Fruit fly (Drosophila melanogaster) whole organism, embryonic: Measurements from ENCODE around the gene CG14339.

Experiments
- Atf6 ChIP-seq: fragments of 200-800 bp; sonication (Bioruptor generic); IDR thresholded peaks from 2 replicates; pipeline ENCODE4 v1.3.6; 2022; ENCODE audit warnings: missing biosample characterization, missing genetic modification characterization
- CG10209 ChIP-seq: fragments of 200-800 bp; sonication (Bioruptor generic); optimal IDR thresholded peaks from 3 replicates; lab custom pipeline; 2017; ENCODE audit warnings: missing biosample characterization, mild to moderate bottlenecking, missing genetic modification characterization, missing genetic modification reagents
- CG10274 ChIP-seq: fragments of 200-800 bp; sonication (Bioruptor generic); optimal IDR thresholded peaks from 3 replicates; lab custom pipeline; 2017; ENCODE audit warnings: missing biosample characterization, mild to moderate bottlenecking, missing genetic modification characterization
- CG10543 ChIP-seq: fragments of 200-800 bp; sonication (Bioruptor generic); optimal IDR thresholded peaks from 3 replicates; lab custom pipeline; 2017; ENCODE audit warnings: missing biosample characterization, mild to moderate bottlenecking, missing genetic modification characterization, moderate library complexity
- CG13894 ChIP-seq: fragments of 200-800 bp; sonication (Bioruptor generic); optimal IDR thresholded peaks from 3 replicates; lab custom pipeline; 2018; ENCODE audit warnings: missing biosample characterization, mild to moderate bottlenecking, missing genetic modification characterization, moderate library complexity
- CG14965 ChIP-seq: fragments of 200-800 bp; sonication (Bioruptor generic); optimal IDR thresholded peaks from 2 replicates; lab custom pipeline; 2016; ENCODE audit warnings: missing biosample characterization, missing genetic modification characterization, borderline replicate concordance
- CG16863 ChIP-seq: fragments of 200-800 bp; sonication (Bioruptor generic); optimal IDR thresholded peaks from 3 replicates; lab custom pipeline; 2016; ENCODE audit warnings: missing biosample characterization, missing genetic modification characterization
- CG17361 ChIP-seq: fragments of 200-800 bp; sonication (Bioruptor generic); IDR thresholded peaks from 3 replicates; pipeline ENCODE4 v1.3.6; 2022; ENCODE audit warnings: missing biosample characterization, missing genetic modification characterization
- CG18599 ChIP-seq: fragments of 200-800 bp; sonication (Bioruptor generic); optimal IDR thresholded peaks from 3 replicates; lab custom pipeline; 2017; ENCODE audit warnings: missing biosample characterization, missing genetic modification characterization, mild to moderate bottlenecking, moderate library complexity, missing genetic modification reagents
- CG3163 ChIP-seq: fragments of 200-800 bp; sonication (Bioruptor generic); optimal IDR thresholded peaks from 3 replicates; lab custom pipeline; 2016; ENCODE audit warnings: missing biosample characterization, missing genetic modification characterization
- CG3281 ChIP-seq: fragments of 200-800 bp; sonication (Bioruptor generic); optimal IDR thresholded peaks from 3 replicates; lab custom pipeline; 2017; ENCODE audit warnings: missing biosample characterization, mild to moderate bottlenecking, missing genetic modification characterization
- CG43689 ChIP-seq: fragments of 200-800 bp; sonication (Bioruptor generic); IDR thresholded peaks from 2 replicates; pipeline ENCODE4 v1.3.6; 2022; ENCODE audit warnings: missing biosample characterization, missing genetic modification characterization
- CG4617 ChIP-seq: fragments of 200-800 bp; sonication (Bioruptor generic); optimal IDR thresholded peaks from 3 replicates; lab custom pipeline; 2016; ENCODE audit warnings: missing biosample characterization, missing genetic modification characterization, borderline replicate concordance
- CG4707 ChIP-seq: fragments of 200-800 bp; sonication (Bioruptor generic); optimal IDR thresholded peaks from 2 replicates; lab custom pipeline; 2018; ENCODE audit warnings: missing biosample characterization, mild to moderate bottlenecking, missing genetic modification characterization, moderate library complexity
- CG6654 ChIP-seq: fragments of 200-800 bp; sonication (Bioruptor generic); optimal IDR thresholded peaks from 2 replicates; lab custom pipeline; 2017; ENCODE audit warnings: missing biosample characterization, mild to moderate bottlenecking, missing genetic modification characterization
- CG7786 ChIP-seq: fragments of 200-800 bp; sonication (Bioruptor generic); optimal IDR thresholded peaks from 2 replicates; lab custom pipeline; 2016; ENCODE audit warnings: missing biosample characterization, missing genetic modification characterization
- CG8290 ChIP-seq, 3 experiments: fragments of 200-800 bp; sonication (Bioruptor generic); optimal IDR thresholded peaks; 2 replicates each; lab custom pipeline; 2016 to 2019; ENCODE audit warnings: missing biosample characterization in 3 of 3, missing genetic modification characterization in 3 of 3, mild to moderate bottlenecking in 2 of 3, moderate library complexity in 1 of 3
- CG8388 ChIP-seq: fragments of 200-800 bp; sonication (Bioruptor generic); optimal IDR thresholded peaks from 2 replicates; lab custom pipeline; 2019; ENCODE audit warnings: missing biosample characterization, mild to moderate bottlenecking, missing genetic modification characterization, moderate library complexity
- Dek ChIP-seq: fragments of 200-800 bp; sonication (Bioruptor generic); optimal IDR thresholded peaks from 3 replicates; lab custom pipeline; 2019; ENCODE audit warnings: missing biosample characterization, mild to moderate bottlenecking, missing genetic modification characterization, moderate library complexity
- Dfd ChIP-seq, 2 experiments: fragments of >200 bp; optimal IDR thresholded peaks; 2 replicates each; lab custom pipeline; 2017; ENCODE audit warnings: missing biosample characterization in 2 of 2, missing genetic modification characterization in 2 of 2
- Doc2 ChIP-seq: fragments of 200-800 bp; sonication (Bioruptor generic); IDR thresholded peaks from 2 replicates; pipeline ENCODE4 v1.3.6; 2022; ENCODE audit warnings: missing biosample characterization, missing genetic modification characterization
- ERR ChIP-seq: fragments of 200-800 bp; sonication (Bioruptor generic); optimal IDR thresholded peaks from 2 replicates; lab custom pipeline; 2016; ENCODE audit warnings: missing biosample characterization, missing genetic modification characterization
- Gug ChIP-seq: fragments of 200-800 bp; sonication (Bioruptor generic); IDR thresholded peaks from 4 replicates; pipeline ENCODE4 v1.3.6; 2022; ENCODE audit warnings: missing biosample characterization, missing genetic modification characterization
- Hey ChIP-seq: fragments of 200-800 bp; sonication (Bioruptor generic); optimal IDR thresholded peaks from 3 replicates; lab custom pipeline; 2018; ENCODE audit warnings: missing biosample characterization, mild to moderate bottlenecking, missing genetic modification characterization
- Hmx ChIP-seq: fragments of 200-800 bp; sonication (Bioruptor generic); optimal IDR thresholded peaks from 2 replicates; lab custom pipeline; 2016; ENCODE audit warnings: missing biosample characterization, missing genetic modification characterization
- Oaz ChIP-seq: fragments of 200-800 bp; sonication (Bioruptor generic); IDR thresholded peaks from 2 replicates; pipeline ENCODE4 v1.3.6; 2022; ENCODE audit warnings: missing biosample characterization, missing genetic modification characterization
- Pdp1 ChIP-seq, 2 experiments: fragments of 200-800 bp; sonication (Bioruptor generic); optimal IDR thresholded peaks; 3 replicates each; lab custom pipeline; 2016; ENCODE audit warnings: missing biosample characterization in 2 of 2, missing genetic modification characterization in 2 of 2, mild to moderate bottlenecking in 1 of 2, moderate library complexity in 1 of 2
- Sry-β ChIP-seq: fragments of 200-800 bp; sonication (Bioruptor generic); optimal IDR thresholded peaks from 2 replicates; lab custom pipeline; 2018; ENCODE audit warnings: missing biosample characterization, mild to moderate bottlenecking, missing genetic modification characterization, moderate library complexity
- al ChIP-seq: fragments of 200-800 bp; sonication (Bioruptor generic); IDR thresholded peaks from 2 replicates; pipeline ENCODE4 v1.3.6; 2022; ENCODE audit warnings: missing biosample characterization, missing genetic modification characterization
- bigmax ChIP-seq: fragments of 200-800 bp; sonication (Bioruptor generic); optimal IDR thresholded peaks from 2 replicates; lab custom pipeline; 2018; ENCODE audit warnings: missing biosample characterization, mild to moderate bottlenecking, missing genetic modification characterization
- btn ChIP-seq: fragments of 200-800 bp; sonication (Bioruptor generic); optimal IDR thresholded peaks from 2 replicates; lab custom pipeline; 2016; ENCODE audit warnings: missing biosample characterization, missing genetic modification characterization
- cg ChIP-seq: fragments of 200-800 bp; sonication (Bioruptor generic); optimal IDR thresholded peaks from 3 replicates; lab custom pipeline; 2019; ENCODE audit warnings: missing biosample characterization, mild to moderate bottlenecking, missing genetic modification characterization, moderate library complexity
- chinmo ChIP-seq: fragments of 200-800 bp; sonication (Bioruptor generic); IDR thresholded peaks from 4 replicates; pipeline ENCODE4 v1.3.6; 2022; ENCODE audit warnings: missing biosample characterization, missing genetic modification characterization; ENCODE audit not compliant: partially characterized antibody
- crc ChIP-seq: fragments of 200-800 bp; sonication (Bioruptor generic); optimal IDR thresholded peaks from 2 replicates; lab custom pipeline; 2016; ENCODE audit warnings: missing biosample characterization, missing genetic modification characterization
- cwo ChIP-seq: fragments of 200-800 bp; sonication (Bioruptor generic); optimal IDR thresholded peaks from 3 replicates; lab custom pipeline; 2017; ENCODE audit warnings: missing biosample characterization, missing genetic modification characterization, mild to moderate bottlenecking, moderate library complexity, missing genetic modification reagents
- dysf ChIP-seq: fragments of 200-800 bp; sonication (Bioruptor generic); IDR thresholded peaks from 3 replicates; pipeline ENCODE4 v1.3.6; 2022; ENCODE audit warnings: missing biosample characterization, missing genetic modification characterization
- exex ChIP-seq: fragments of 200-800 bp; sonication (Bioruptor generic); optimal IDR thresholded peaks from 4 replicates; lab custom pipeline; 2018; ENCODE audit warnings: missing biosample characterization, mild to moderate bottlenecking, missing genetic modification characterization, moderate library complexity
- gem ChIP-seq: fragments of 200-800 bp; sonication (Bioruptor generic); optimal IDR thresholded peaks from 2 replicates; lab custom pipeline; 2019; ENCODE audit warnings: missing biosample characterization, mild to moderate bottlenecking, missing genetic modification characterization, moderate library complexity
- grn ChIP-seq: fragments of 200-800 bp; sonication (Bioruptor generic); optimal IDR thresholded peaks from 3 replicates; lab custom pipeline; 2017; ENCODE audit warnings: missing biosample characterization, missing genetic modification characterization
- jing ChIP-seq: fragments of 200-800 bp; sonication (Bioruptor generic); optimal IDR thresholded peaks from 2 replicates; lab custom pipeline; 2018; ENCODE audit warnings: missing biosample characterization, mild to moderate bottlenecking, missing genetic modification characterization
- schlank ChIP-seq: fragments of 200-800 bp; sonication (Bioruptor generic); optimal IDR thresholded peaks from 2 replicates; lab custom pipeline; 2018; ENCODE audit warnings: missing biosample characterization, mild to moderate bottlenecking, missing genetic modification characterization
- sd ChIP-seq: fragments of 200-800 bp; sonication (Bioruptor generic); optimal IDR thresholded peaks from 3 replicates; lab custom pipeline; 2018; ENCODE audit warnings: missing biosample characterization, mild to moderate bottlenecking, missing genetic modification characterization, moderate library complexity
- sna ChIP-seq: fragments of 200-800 bp; sonication (Bioruptor generic); IDR thresholded peaks from 2 replicates; pipeline ENCODE4 v1.3.6; 2022; ENCODE audit warnings: missing biosample characterization, missing genetic modification characterization; ENCODE audit not compliant: partially characterized antibody
- ssp ChIP-seq: fragments of 200-800 bp; sonication (Bioruptor generic); IDR thresholded peaks from 2 replicates; pipeline ENCODE4 v1.3.6; 2022; ENCODE audit warnings: missing biosample characterization, missing genetic modification characterization
- sug ChIP-seq: fragments of 200-800 bp; optimal IDR thresholded peaks from 2 replicates; lab custom pipeline; 2019; ENCODE audit warnings: missing biosample characterization, mild to moderate bottlenecking, missing genetic modification characterization, moderate library complexity
- wdn ChIP-seq: fragments of 200-800 bp; sonication (Bioruptor generic); IDR thresholded peaks from 2 replicates; pipeline ENCODE4 v1.3.6; 2022; ENCODE audit warnings: missing biosample characterization, missing genetic modification characterization
- zfh2 ChIP-seq: fragments of 200-800 bp; sonication (Bioruptor generic); optimal IDR thresholded peaks from 2 replicates; lab custom pipeline; 2016; ENCODE audit warnings: missing biosample characterization, missing genetic modification characterization

CG14339 gene

dm6 chr2L:1125437-1125836 lies 17.1 kb downstream of the CG14339 start (continued):
- TF ChIP-seq Atf6 (GFP tag; lab: Robert Waterston, UW) (no peak), btn (GFP tag; lab: Kevin White, UChicago) (no peak), chinmo (GFP tag; lab: Robert Waterston, UW) (peak; percentile 79; the same call in 2 of the 4 replicates), cg (GFP tag; lab: Kevin White, UChicago) (peak; percentile 3), CG8290 (GFP tag; optimal IDR thresholded peaks at IDR 0.05; lab: Kevin White, UChicago) (no peak), CG8290 (tag; optimal IDR thresholded peaks at IDR 0.05; lab: Kevin White, UChicago) (peak in 1 of 2 experiments; percentile 61), CG10543 (GFP tag; lab: Kevin White, UChicago) (peak; percentile 77), Dfd (GFP tag; optimal IDR thresholded peaks at IDR 0.05; lab: Kevin White, UChicago) (no peak), gem (tag; lab: Kevin White, UChicago) (peak; percentile 92), grn (GFP tag; lab: Kevin White, UChicago) (peak; percentile 18), schlank (tag; lab: Kevin White, UChicago) (peak; percentile 26), Oaz (no peak), sug (peak; percentile 88), CG13894 (tag; lab: Kevin White, UChicago) (peak; percentile 67), CG8388 (GFP tag; lab: Kevin White, UChicago) (no peak), zfh2 (GFP tag; lab: Kevin White, UChicago) (no peak), wdn (GFP tag; lab: Robert Waterston, UW) (0 out of 2 replicates have a peak, but pooled peaks have one; percentile 7), Hmx (GFP tag; lab: Kevin White, UChicago) (no peak), exex (tag; lab: Kevin White, UChicago) (peak; percentile 53), sd (peak; percentile 31)

dm6 chr2L:1126527-1126926 lies 18.2 kb downstream of the CG14339 start:
- TF ChIP-seq CG6654 (no peak), sd (peak; percentile 12), jing (GFP tag; lab: Kevin White, UChicago) (no peak), CG3163 (no peak), grn (GFP tag; lab: Kevin White, UChicago) (peak; percentile 26), ssp (GFP tag; lab: Robert Waterston, UW) (no peak), Pdp1 (GFP tag; optimal IDR thresholded peaks at IDR 0.05; lab: Kevin White, UChicago) (peak in 1 of 2 experiments; percentile 75), ERR (GFP tag; lab: Kevin White, UChicago) (no peak), Dek (no peak), crc (GFP tag; lab: Kevin White, UChicago) (no peak), CG16863 (GFP tag; lab: Kevin White, UChicago) (no peak)

dm6 chr2L:1127434-1128089 lies 19.2 kb downstream of the CG14339 start:
- TF ChIP-seq Sry-β (GFP tag; lab: Kevin White, UChicago), result no peak
- no peak for TF ChIP-seq CG4617 (GFP tag; lab: Kevin White, UChicago)
- TF ChIP-seq al (GFP tag; lab: Robert Waterston, UW), result no peak
- no peak for TF ChIP-seq CG14965 (GFP tag; lab: Kevin White, UChicago)
- no peak for TF ChIP-seq CG3281
- no peak for TF ChIP-seq Gug (GFP tag; lab: Robert Waterston, UW)
- no peak for TF ChIP-seq sna (GFP tag; lab: Robert Waterston, UW)
- TF ChIP-seq CG10274, result peak; percentile 45
- TF ChIP-seq dysf (GFP tag; lab: Robert Waterston, UW), result 0 out of 3 replicates have a peak, but pooled peaks have one; percentile 16
- TF ChIP-seq Doc2 (GFP tag; lab: Robert Waterston, UW), result no peak
- no peak for TF ChIP-seq CG43689 (GFP tag; lab: Robert Waterston, UW)
- TF ChIP-seq CG17361, result no peak
- no peak for TF ChIP-seq CG10209 (GFP tag; lab: Kevin White, UChicago)
- TF ChIP-seq CG4707 (GFP tag; lab: Kevin White, UChicago), result no peak
- no peak for TF ChIP-seq CG7786
- no peak for TF ChIP-seq bigmax
- TF ChIP-seq Hey, result no peak
- peak; percentile 12 for TF ChIP-seq CG18599 (GFP tag; lab: Kevin White, UChicago)
- TF ChIP-seq cwo (GFP tag; lab: Kevin White, UChicago), result peak; percentile 99
